Worm (Caenorhabditis elegans) whole organism, young adult: ENCODE results near the gene F20C5.6.

Experiments used
- bed-2 ChIP-seq: fragments of 200-800 bp; sonication (Bioruptor generic); IDR thresholded peaks from 2 replicates; pipeline ENCODE4 v1.3.6; 2022; ENCODE audit warnings: missing genetic modification reagents, missing genetic modification characterization, missing compliant biosample characterization
- let-526 ChIP-seq: fragments of 200-800 bp; sonication (Bioruptor generic); IDR thresholded peaks from 2 replicates; pipeline ENCODE4 v1.3.6; 2022; ENCODE audit warnings: missing genetic modification reagents, missing genetic modification characterization, missing compliant biosample characterization
- madf-10 ChIP-seq: sonication (generic microtip); optimal IDR thresholded peaks from 2 replicates; lab custom pipeline; 2016; ENCODE audit warnings: mild to moderate bottlenecking, missing genetic modification characterization, missing compliant biosample characterization
- madf-8 ChIP-seq: fragments of 200-800 bp; sonication (Bioruptor generic); conservative IDR thresholded peaks from 2 replicates; pipeline ENCODE4 v1.3.6; 2022; ENCODE audit warnings: missing genetic modification reagents, missing genetic modification characterization, missing compliant biosample characterization
- pha-4 ChIP-seq: fragments of 150-350 bp; sonication (generic microtip); optimal IDR thresholded peaks from 2 replicates; lab custom pipeline; 2014; ENCODE audit warnings: missing biosample characterization, missing genetic modification reagents, missing genetic modification characterization

DNA sequence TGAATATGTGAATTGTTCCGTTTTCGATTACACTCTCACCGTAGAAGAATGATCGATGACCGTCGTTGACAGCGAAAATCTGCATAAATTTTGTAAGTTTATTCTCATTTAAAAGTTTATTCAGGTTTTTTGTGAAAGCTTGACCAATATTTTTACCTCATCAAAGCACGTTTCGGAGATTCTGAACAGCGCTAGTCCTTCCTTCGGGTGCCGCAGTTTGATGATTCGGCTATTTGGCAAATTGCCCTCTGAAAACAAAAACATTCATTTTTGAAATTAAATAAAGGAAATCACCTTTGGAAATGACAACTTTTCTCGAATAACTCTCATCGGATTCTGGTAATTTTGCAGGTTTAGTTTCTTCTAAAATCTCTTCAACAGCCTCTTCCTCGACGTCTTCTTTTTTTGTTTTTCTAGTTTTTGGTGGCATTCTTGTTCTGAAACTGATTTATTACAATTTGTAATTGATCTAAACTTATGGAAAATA is 32.0 kb downstream of the F20C5.6 start, which contains the start of gene F21D5.6:
- TF ChIP-seq madf-8: no peak
- no peak for TF ChIP-seq let-526 (GFP tag; lab: Robert Waterston, UW)
- TF ChIP-seq pha-4 (tag; lab: Kevin White, UChicago): no peak
- no peak for TF ChIP-seq madf-10 (tag; lab: Kevin White, UChicago)
- TF ChIP-seq bed-2 (GFP tag; lab: Robert Waterston, UW): no peak
